Fruit fly (Drosophila melanogaster) whole organism, pupa: ENCODE results near the gene CG7059.
A peak's percentile ranks its signal among the peaks of the same experiment; 100 is the strongest.

Source experiments
- CG10348 ChIP-seq: fragments of 200-800 bp; sonication (Bioruptor generic); IDR thresholded peaks from 2 replicates; pipeline ENCODE4 v1.3.6; 2022; ENCODE audit warnings: missing biosample characterization, missing genetic modification characterization
- CG12605 ChIP-seq: fragments of 200-800 bp; sonication (Bioruptor generic); IDR thresholded peaks from 2 replicates; pipeline ENCODE4 v1.3.6; 2022; ENCODE audit warnings: missing biosample characterization, missing genetic modification characterization
- CG13204 ChIP-seq: fragments of 200-800 bp; sonication (Bioruptor generic); optimal IDR thresholded peaks from 2 replicates; lab custom pipeline; 2018; ENCODE audit warnings: missing biosample characterization, mild to moderate bottlenecking, missing genetic modification characterization, moderate library complexity
- CG14655 ChIP-seq: fragments of 200-800 bp; sonication (Bioruptor generic); optimal IDR thresholded peaks from 3 replicates; lab custom pipeline; 2017; ENCODE audit warnings: mild to moderate bottlenecking, missing biosample characterization, missing genetic modification reagents, missing genetic modification characterization
- CG15710 ChIP-seq: fragments of 200-800 bp; sonication (Bioruptor generic); optimal IDR thresholded peaks from 2 replicates; lab custom pipeline; 2018; ENCODE audit warnings: missing biosample characterization, mild to moderate bottlenecking, missing genetic modification characterization, moderate library complexity
- CG17806 ChIP-seq: fragments of 200-800 bp; sonication (Bioruptor generic); optimal IDR thresholded peaks from 2 replicates; lab custom pipeline; 2018; ENCODE audit warnings: missing biosample characterization, mild to moderate bottlenecking, missing genetic modification characterization, moderate library complexity
- CG32121 ChIP-seq: fragments of 200-800 bp; sonication (Bioruptor generic); IDR thresholded peaks from 2 replicates; pipeline ENCODE4 v1.3.6; 2022; ENCODE audit warnings: missing biosample characterization, missing genetic modification characterization
- CG34367 ChIP-seq: fragments of 200-800 bp; sonication (Bioruptor generic); optimal IDR thresholded peaks from 2 replicates; lab custom pipeline; 2018; ENCODE audit warnings: missing biosample characterization, mild to moderate bottlenecking, missing genetic modification characterization
- CG4496 ChIP-seq: fragments of 200-800 bp; sonication (Bioruptor generic); IDR thresholded peaks from 3 replicates; pipeline ENCODE4 v1.3.6; 2022; ENCODE audit warnings: missing biosample characterization, missing genetic modification characterization
- CG8159 ChIP-seq: fragments of 200-800 bp; sonication (Bioruptor generic); optimal IDR thresholded peaks from 3 replicates; lab custom pipeline; 2018; ENCODE audit warnings: missing biosample characterization, mild to moderate bottlenecking, missing genetic modification characterization, moderate library complexity
- CG8301 ChIP-seq: fragments of 200-800 bp; sonication (Bioruptor generic); optimal IDR thresholded peaks from 2 replicates; lab custom pipeline; 2018; ENCODE audit warnings: missing biosample characterization, mild to moderate bottlenecking, missing genetic modification characterization
- CG9948 ChIP-seq: fragments of 200-800 bp; sonication (Bioruptor generic); optimal IDR thresholded peaks from 2 replicates; lab custom pipeline; 2018; ENCODE audit warnings: missing biosample characterization, mild to moderate bottlenecking, missing genetic modification characterization, moderate library complexity
- D1 ChIP-seq: fragments of 200-800 bp; sonication (Bioruptor generic); optimal IDR thresholded peaks from 2 replicates; lab custom pipeline; 2018; ENCODE audit warnings: missing biosample characterization, mild to moderate bottlenecking, missing genetic modification characterization, moderate library complexity
- EcR ChIP-seq: fragments of 200-800 bp; sonication (Bioruptor generic); optimal IDR thresholded peaks from 3 replicates; lab custom pipeline; 2019; ENCODE audit warnings: missing biosample characterization, missing genetic modification characterization, mild to moderate bottlenecking, moderate library complexity, missing genetic modification reagents
- Ets98B ChIP-seq: fragments of 200-800 bp; sonication (Bioruptor generic); IDR thresholded peaks from 2 replicates; pipeline ENCODE4 v1.3.6; 2022; ENCODE audit warnings: missing biosample characterization, missing genetic modification characterization
- Pif1A ChIP-seq: fragments of 200-800 bp; sonication (Bioruptor generic); optimal IDR thresholded peaks from 3 replicates; lab custom pipeline; 2016; ENCODE audit warnings: missing biosample characterization, missing genetic modification characterization
- Pif1B ChIP-seq: fragments of 200-800 bp; sonication (Bioruptor generic); optimal IDR thresholded peaks from 3 replicates; lab custom pipeline; 2016; ENCODE audit warnings: missing biosample characterization, missing genetic modification characterization
- Snoo ChIP-seq: fragments of 200-800 bp; sonication (Bioruptor generic); optimal IDR thresholded peaks from 3 replicates; lab custom pipeline; 2017; ENCODE audit warnings: missing biosample characterization, mild to moderate bottlenecking, missing genetic modification characterization, inconsistent platforms
- fd96Ca ChIP-seq: fragments of 200-800 bp; sonication (Bioruptor generic); IDR thresholded peaks from 3 replicates; pipeline ENCODE4 v1.3.6; 2022; ENCODE audit warnings: missing biosample characterization, missing genetic modification characterization
- gl ChIP-seq: fragments of 200-800 bp; sonication (Bioruptor generic); optimal IDR thresholded peaks from 2 replicates; lab custom pipeline; 2018; ENCODE audit warnings: missing biosample characterization, mild to moderate bottlenecking, missing genetic modification characterization
- rn ChIP-seq: fragments of 200-800 bp; sonication (Bioruptor generic); IDR thresholded peaks from 2 replicates; pipeline ENCODE4 v1.3.6; 2022; ENCODE audit warnings: missing biosample characterization, missing genetic modification characterization

CG7059 gene

dm6 chr3R:22356464-22357410 is 32.8 kb upstream of the CG7059 start, which contains the start of gene Sar1:
Sar1 (plus strand) TSS chr3R:22356685.
- TF ChIP-seq rn (GFP tag; lab: Robert Waterston, UW) (no peak), CG12605 (no peak), Snoo (tag; lab: Kevin White, UChicago) (peak; percentile 8), CG34367 (tag; lab: Kevin White, UChicago) (no peak), CG10348 (GFP tag; lab: Robert Waterston, UW) (no peak), CG8301 (no peak), gl (tag; lab: Kevin White, UChicago) (no peak), CG4496 (GFP tag; lab: Robert Waterston, UW) (no peak), Pif1A (GFP tag; lab: Kevin White, UChicago) (no peak), CG32121 (no peak), EcR (GFP tag; lab: Kevin White, UChicago) (peak; percentile 79), CG13204 (GFP tag; lab: Kevin White, UChicago) (no peak), Pif1B (GFP tag; lab: Kevin White, UChicago) (no peak), CG9948 (tag; lab: Kevin White, UChicago) (no peak), Ets98B (GFP tag; lab: Robert Waterston, UW) (no peak)

- TF ChIP-seq CG9948 (tag; lab: Kevin White, UChicago) (no peak), Snoo (tag; lab: Kevin White, UChicago) (no peak), fd96Ca (no peak), CG12605 (no peak), CG34367 (tag; lab: Kevin White, UChicago) (no peak), CG4496 (GFP tag; lab: Robert Waterston, UW) (no peak), CG8159 (tag; lab: Kevin White, UChicago) (no peak), CG32121 (no peak), Pif1A (GFP tag; lab: Kevin White, UChicago) (no peak)
Observed at dm6 chr3R:22357942-22358341, 31.6 kb upstream of the CG7059 start.

dm6 chr3R:22358810-22359209 is 30.8 kb upstream of the CG7059 start:
- TF ChIP-seq CG32121 (peak; percentile 90), CG9948 (tag; lab: Kevin White, UChicago) (peak; percentile 75), CG13204 (GFP tag; lab: Kevin White, UChicago) (no peak), Pif1B (GFP tag; lab: Kevin White, UChicago) (peak; percentile 79), Snoo (tag; lab: Kevin White, UChicago) (peak; percentile 20), fd96Ca (peak; percentile 89), CG34367 (tag; lab: Kevin White, UChicago) (peak; percentile 78), CG4496 (GFP tag; lab: Robert Waterston, UW) (peak; percentile 95), Ets98B (GFP tag; lab: Robert Waterston, UW) (peak; percentile 94), CG15710 (tag; lab: Kevin White, UChicago) (peak; percentile 75), CG14655 (GFP tag; lab: Kevin White, UChicago) (peak; percentile 78), CG10348 (GFP tag; lab: Robert Waterston, UW) (peak; percentile 49; the same call in 1 of the 2 replicates), D1 (tag; lab: Kevin White, UChicago) (no peak), rn (GFP tag; lab: Robert Waterston, UW) (peak; percentile 76), CG8301 (peak; percentile 78), EcR (GFP tag; lab: Kevin White, UChicago) (peak; percentile 48), gl (tag; lab: Kevin White, UChicago) (peak; percentile 69), CG8159 (tag; lab: Kevin White, UChicago) (peak; percentile 83), CG12605 (peak; percentile 87), Pif1A (GFP tag; lab: Kevin White, UChicago) (peak; percentile 76), CG17806 (tag; lab: Kevin White, UChicago) (peak; percentile 83)
- TF ChIP-seq, all 21 proteins: peak for 19

dm6 chr3R:22362218-22362907 is 27.2 kb upstream of the CG7059 start, which contains the start of the genes JMJD6, CG7071 and Muted:
JMJD6 (minus strand) TSS chr3R:22362371.
CG7071 (plus strand) TSS chr3R:22362620.
Muted (plus strand) TSS chr3R:22362620.
- TF ChIP-seq CG8301 (peak; percentile 77), CG17806 (tag; lab: Kevin White, UChicago) (peak; percentile 83), rn (GFP tag; lab: Robert Waterston, UW) (peak; percentile 82), CG10348 (GFP tag; lab: Robert Waterston, UW) (no peak; the same call in 1 of the 2 replicates), D1 (tag; lab: Kevin White, UChicago) (no peak), gl (tag; lab: Kevin White, UChicago) (peak; percentile 43), CG15710 (tag; lab: Kevin White, UChicago) (peak; percentile 81), CG14655 (GFP tag; lab: Kevin White, UChicago) (peak; percentile 83), fd96Ca (peak; percentile 87; the same call in 2 of the 3 replicates), CG9948 (tag; lab: Kevin White, UChicago) (peak; percentile 74), Ets98B (GFP tag; lab: Robert Waterston, UW) (peak; percentile 85), CG4496 (GFP tag; lab: Robert Waterston, UW) (peak; percentile 94), CG32121 (peak; percentile 85), Pif1A (GFP tag; lab: Kevin White, UChicago) (peak; percentile 87), CG8159 (tag; lab: Kevin White, UChicago) (peak; percentile 78), EcR (GFP tag; lab: Kevin White, UChicago) (no peak), CG34367 (tag; lab: Kevin White, UChicago) (peak; percentile 65), CG13204 (GFP tag; lab: Kevin White, UChicago) (no peak), Pif1B (GFP tag; lab: Kevin White, UChicago) (peak; percentile 74), CG12605 (peak; percentile 36; the same call in 1 of the 2 replicates), Snoo (tag; lab: Kevin White, UChicago) (peak; percentile 73)
